Fruit fly (Drosophila melanogaster): ENCODE results near the gene CG4884.
"Not testable (repeated sequence)": the region's sequence is repeated elsewhere in the genome, so short reads cannot be mapped to it uniquely, and the experiment has no call there.

The CG4884 gene

dm6 chr3R:27959145-27959544 is at the start of gene CG4884, which contains the start of gene CG42487:
CG4884 (minus strand) TSS chr3R:27959245.
CG42487 (minus strand) TSS chr3R:27959245.
- not testable (repeated sequence) for TF ChIP-seq CG11617, toe, Mnt (GFP tag; optimal IDR thresholded peaks at IDR 0.05)

dm6 chr3R:28004034-28004433 is 45.0 kb upstream of the CG4884 start:
- TF ChIP-seq cnc (optimal IDR thresholded peaks at IDR 0.05) (no peak), CG14711 (tag; optimal IDR thresholded peaks at IDR 0.05) (no peak), tj (GFP tag; optimal IDR thresholded peaks at IDR 0.05) (no peak), CG7045 (GFP tag; optimal IDR thresholded peaks at IDR 0.05) (no peak), kay (GFP tag; ENCODE audit: borderline replicate concordance) (no peak), Clk (GFP tag; optimal IDR thresholded peaks at IDR 0.05) (no peak), ovo (GFP tag; optimal IDR thresholded peaks at IDR 0.05) (no peak), CG33017 (tag; optimal IDR thresholded peaks at IDR 0.05) (no peak), bab1 (GFP tag; optimal IDR thresholded peaks at IDR 0.05) (no peak), toe (GFP tag; optimal IDR thresholded peaks at IDR 0.05) (no peak), CG11617 (GFP tag; optimal IDR thresholded peaks at IDR 0.05) (no peak), CG7101 (tag; optimal IDR thresholded peaks at IDR 0.05) (no peak), pad (GFP tag; optimal IDR thresholded peaks at IDR 0.05) (no peak), CG1620 (GFP tag; optimal IDR thresholded peaks at IDR 0.05) (no peak), Crg-1 (GFP tag; optimal IDR thresholded peaks at IDR 0.05) (no peak), CG12768 (GFP tag; optimal IDR thresholded peaks at IDR 0.05) (no peak), Hr96 (GFP tag; optimal IDR thresholded peaks at IDR 0.05) (no peak), cic (GFP tag; optimal IDR thresholded peaks at IDR 0.05) (no peak), Mnt (GFP tag; optimal IDR thresholded peaks at IDR 0.05) (no peak), CG5204 (GFP tag; optimal IDR thresholded peaks at IDR 0.05) (no peak)

- no peak for TF ChIP-seq CG7101 (tag; optimal IDR thresholded peaks at IDR 0.05)
- TF ChIP-seq cnc (optimal IDR thresholded peaks at IDR 0.05): no peak
- no peak for TF ChIP-seq CG33017 (tag; optimal IDR thresholded peaks at IDR 0.05)
- no peak for TF ChIP-seq Clk (GFP tag; optimal IDR thresholded peaks at IDR 0.05)
- TF ChIP-seq kay (GFP tag; ENCODE audit: borderline replicate concordance): no peak
- TF ChIP-seq pad (GFP tag; optimal IDR thresholded peaks at IDR 0.05): no peak
- TF ChIP-seq tj (GFP tag; optimal IDR thresholded peaks at IDR 0.05): no peak
- no peak for TF ChIP-seq CG5204 (GFP tag; optimal IDR thresholded peaks at IDR 0.05)
- no peak for TF ChIP-seq CG11617 (GFP tag; optimal IDR thresholded peaks at IDR 0.05)
- no peak for TF ChIP-seq ovo (GFP tag; optimal IDR thresholded peaks at IDR 0.05)
- TF ChIP-seq CG7045 (GFP tag; optimal IDR thresholded peaks at IDR 0.05): no peak
- no peak for TF ChIP-seq CG1620 (GFP tag; optimal IDR thresholded peaks at IDR 0.05)
- TF ChIP-seq toe (GFP tag; optimal IDR thresholded peaks at IDR 0.05): no peak
- TF ChIP-seq CG14711 (tag; optimal IDR thresholded peaks at IDR 0.05): no peak
- no peak for TF ChIP-seq cic (GFP tag; optimal IDR thresholded peaks at IDR 0.05)
- TF ChIP-seq Hr96 (GFP tag; optimal IDR thresholded peaks at IDR 0.05): no peak
- no peak for TF ChIP-seq bab1 (GFP tag; optimal IDR thresholded peaks at IDR 0.05)
- TF ChIP-seq CG12768 (GFP tag; optimal IDR thresholded peaks at IDR 0.05): no peak
- TF ChIP-seq Crg-1 (GFP tag; optimal IDR thresholded peaks at IDR 0.05): no peak
- TF ChIP-seq Mnt (GFP tag; optimal IDR thresholded peaks at IDR 0.05): no peak
Measured at dm6 chr3R:27990651-27991050, 31.6 kb upstream of the CG4884 start, which contains the start of gene CG4815. CG4815 (minus strand) TSS chr3R:27990751.

dm6 chr3R:27988647-27989430 is 29.8 kb upstream of the CG4884 start:
- TF ChIP-seq Crg-1 (GFP tag; optimal IDR thresholded peaks at IDR 0.05) (no peak), tj (GFP tag; optimal IDR thresholded peaks at IDR 0.05) (peak; percentile 64), bab1 (GFP tag; optimal IDR thresholded peaks at IDR 0.05) (peak; percentile 44), CG12768 (GFP tag; optimal IDR thresholded peaks at IDR 0.05) (peak; percentile 63), CG33017 (tag; optimal IDR thresholded peaks at IDR 0.05) (peak; percentile 3), CG1620 (GFP tag; optimal IDR thresholded peaks at IDR 0.05) (peak; percentile 27), Clk (GFP tag; optimal IDR thresholded peaks at IDR 0.05) (no peak), Hr96 (GFP tag; optimal IDR thresholded peaks at IDR 0.05) (peak; percentile 26), kay (GFP tag; ENCODE audit: borderline replicate concordance) (peak; percentile 68), CG11617 (GFP tag; optimal IDR thresholded peaks at IDR 0.05) (peak; percentile 58), CG5204 (GFP tag; optimal IDR thresholded peaks at IDR 0.05) (peak; percentile 30), ovo (GFP tag; optimal IDR thresholded peaks at IDR 0.05) (no peak), CG7101 (tag; optimal IDR thresholded peaks at IDR 0.05) (peak; percentile 3), Mnt (GFP tag; optimal IDR thresholded peaks at IDR 0.05) (peak; percentile 55), pad (GFP tag; optimal IDR thresholded peaks at IDR 0.05) (peak; percentile 88), cic (GFP tag; optimal IDR thresholded peaks at IDR 0.05) (peak; percentile 9), cnc (optimal IDR thresholded peaks at IDR 0.05) (no peak), CG7045 (GFP tag; optimal IDR thresholded peaks at IDR 0.05) (peak; percentile 47), CG14711 (tag; optimal IDR thresholded peaks at IDR 0.05) (peak; percentile 5), toe (GFP tag; optimal IDR thresholded peaks at IDR 0.05) (peak; percentile 47)

- TF ChIP-seq Mnt (GFP tag; optimal IDR thresholded peaks at IDR 0.05): peak; percentile 30
- TF ChIP-seq pad (GFP tag; optimal IDR thresholded peaks at IDR 0.05): peak; percentile 14
- TF ChIP-seq kay (GFP tag; ENCODE audit: borderline replicate concordance): peak; percentile 6
- TF ChIP-seq Hr96 (GFP tag; optimal IDR thresholded peaks at IDR 0.05): peak; percentile 15
- TF ChIP-seq cic (GFP tag; optimal IDR thresholded peaks at IDR 0.05): no peak
Measured at dm6 chr3R:27988189-27988588, 29.1 kb upstream of the CG4884 start, which contains the start of gene betaTub97EF. betaTub97EF (minus strand) TSS chr3R:27988384.

- no peak for TF ChIP-seq Crg-1 (GFP tag; optimal IDR thresholded peaks at IDR 0.05)
- TF ChIP-seq tj (GFP tag; optimal IDR thresholded peaks at IDR 0.05): peak; percentile 22
- no peak for TF ChIP-seq CG12768 (GFP tag; optimal IDR thresholded peaks at IDR 0.05)
- TF ChIP-seq cnc (optimal IDR thresholded peaks at IDR 0.05): no peak
- TF ChIP-seq CG11617 (GFP tag; optimal IDR thresholded peaks at IDR 0.05): no peak
- no peak for TF ChIP-seq CG33017 (tag; optimal IDR thresholded peaks at IDR 0.05)
- TF ChIP-seq toe (GFP tag; optimal IDR thresholded peaks at IDR 0.05): no peak
- TF ChIP-seq ovo (GFP tag; optimal IDR thresholded peaks at IDR 0.05): no peak
Measured at dm6 chr3R:27987772-27988171, 28.7 kb upstream of the CG4884 start.

Measured in whole organism, adult.